Fruit fly (Drosophila melanogaster) Kc167 (cell line): Measurements from ENCODE around the gene Ogdh.

Source experiments
- h ChIP-seq: fragments of >200 bp; optimal IDR thresholded peaks from 3 replicates; lab custom pipeline; 2018; ENCODE audit warnings: missing external identifiers
- psq ChIP-seq: fragments of >200 bp; optimal IDR thresholded peaks from 2 replicates; lab custom pipeline; 2017; ENCODE audit warnings: missing external identifiers
- ttk ChIP-seq: sonication (Bioruptor generic); optimal IDR thresholded peaks from 2 replicates; lab custom pipeline; 2017; ENCODE audit warnings: missing external identifiers

DNA sequence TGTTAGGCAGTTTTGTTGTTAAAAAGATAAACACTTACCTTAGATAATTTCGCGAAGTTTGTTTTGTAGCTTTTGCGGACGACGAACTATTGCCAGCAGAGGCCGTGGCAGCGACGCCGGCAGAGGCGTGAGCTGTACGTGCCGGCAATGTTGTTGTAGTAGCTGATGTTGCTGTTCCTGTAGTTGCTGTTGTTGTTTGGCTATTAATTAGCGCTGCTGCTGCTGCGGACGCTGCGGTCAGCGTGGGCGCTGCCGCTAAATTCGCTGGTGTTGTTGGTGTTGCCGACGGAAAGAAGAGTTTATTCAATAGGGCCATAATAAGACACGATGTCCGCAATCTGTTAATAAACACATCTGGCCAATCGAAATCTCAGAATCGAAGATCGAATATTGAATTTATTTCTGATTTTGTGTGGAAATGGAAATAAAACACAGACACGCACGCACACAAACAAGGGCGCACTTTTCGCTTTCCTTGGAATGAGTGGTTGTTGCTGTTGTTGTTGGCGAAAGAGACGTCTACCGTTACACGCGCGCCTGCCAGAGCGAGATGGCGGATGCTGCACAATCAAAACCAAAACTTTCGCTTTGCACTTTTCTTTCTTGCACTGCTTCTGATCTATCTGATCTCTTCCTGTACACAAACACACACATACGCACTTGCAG, 56.9 kb downstream of the Ogdh start:
- TF ChIP-seq psq (lab: Kevin White, UChicago) (no peak), h (lab: Kevin White, UChicago) (no peak), ttk (lab: Kevin White, UChicago) (no peak)
